Worm (Caenorhabditis elegans) whole organism, L3 larva: ENCODE results near the gene ZK892.6.

Experiments used
- R02D3.7 ChIP-seq: fragments of 150-350 bp; optimal IDR thresholded peaks from 2 replicates; lab custom pipeline; 2014; ENCODE audit warnings: missing biosample characterization, missing genetic modification characterization
- ZK546.5 ChIP-seq: sonication (generic microtip); optimal IDR thresholded peaks from 2 replicates; lab custom pipeline; 2017; ENCODE audit warnings: missing biosample characterization, missing genetic modification characterization
- aly-2 ChIP-seq: fragments of 150-350 bp; optimal IDR thresholded peaks from 2 replicates; lab custom pipeline; 2014; ENCODE audit warnings: missing biosample characterization, missing genetic modification characterization
- ama-1 ChIP-seq: fragments of 150-350 bp; optimal IDR thresholded peaks from 2 replicates; lab custom pipeline; 2018
- ceh-16 ChIP-seq: sonication (generic microtip); optimal IDR thresholded peaks from 2 replicates; lab custom pipeline; 2017; ENCODE audit warnings: missing biosample characterization, missing genetic modification characterization
- ceh-28 ChIP-seq: fragments of 150-350 bp; optimal IDR thresholded peaks from 2 replicates; lab custom pipeline; 2014; ENCODE audit warnings: missing biosample characterization, missing genetic modification reagents, missing genetic modification characterization
- ceh-82 ChIP-seq: fragments of 150-350 bp; optimal IDR thresholded peaks from 2 replicates; lab custom pipeline; 2014; ENCODE audit warnings: missing biosample characterization, missing genetic modification characterization
- ceh-9 ChIP-seq: sonication (generic microtip); optimal IDR thresholded peaks from 2 replicates; lab custom pipeline; 2018; ENCODE audit warnings: missing biosample characterization, missing genetic modification characterization
- daf-12 ChIP-seq: fragments of 150-350 bp; optimal IDR thresholded peaks from 2 replicates; lab custom pipeline; 2014; ENCODE audit warnings: missing biosample characterization, missing genetic modification reagents, missing genetic modification characterization
- egl-27 ChIP-seq: sonication (generic microtip); optimal IDR thresholded peaks from 4 replicates; lab custom pipeline; 2017; ENCODE audit warnings: missing biosample characterization, missing genetic modification reagents, missing genetic modification characterization
- egl-5 ChIP-seq: fragments of 150-350 bp; optimal IDR thresholded peaks from 2 replicates; lab custom pipeline; 2017; ENCODE audit warnings: missing biosample characterization, missing genetic modification reagents, missing genetic modification characterization, inconsistent platforms
- elt-1 ChIP-seq: fragments of 150-350 bp; optimal IDR thresholded peaks from 2 replicates; lab custom pipeline; 2014; ENCODE audit warnings: missing biosample characterization, missing genetic modification characterization
- elt-2 ChIP-seq: sonication (generic microtip); optimal IDR thresholded peaks from 2 replicates; lab custom pipeline; 2016; ENCODE audit warnings: missing genetic modification reagents, mild to moderate bottlenecking, missing genetic modification characterization, missing compliant biosample characterization
- elt-3 ChIP-seq, 3 experiments: fragments of 150-350 bp in 1 of 3; sonication (generic microtip) in 2 of 3; optimal IDR thresholded peaks; 2 replicates in 2 of 3; 4 replicates in 1 of 3; lab custom pipeline; 2014 to 2017; ENCODE audit warnings: missing biosample characterization in 3 of 3, missing genetic modification characterization in 3 of 3
- eor-1 ChIP-seq, 2 experiments: fragments of 150-350 bp; optimal IDR thresholded peaks; 2 replicates each; lab custom pipeline; 2014 to 2018; ENCODE audit warnings: missing biosample characterization in 2 of 2, missing genetic modification characterization in 2 of 2
- fkh-10 ChIP-seq: sonication (generic microtip); optimal IDR thresholded peaks from 2 replicates; lab custom pipeline; 2017; ENCODE audit warnings: missing biosample characterization, missing genetic modification reagents, missing genetic modification characterization
- fkh-2 ChIP-seq: fragments of 150-350 bp; optimal IDR thresholded peaks from 2 replicates; lab custom pipeline; 2014; ENCODE audit warnings: missing biosample characterization, missing genetic modification reagents, missing genetic modification characterization
- fos-1 ChIP-seq: fragments of 150-350 bp; optimal IDR thresholded peaks from 2 replicates; lab custom pipeline; 2014; ENCODE audit warnings: missing biosample characterization, missing genetic modification characterization
- hmg-11 ChIP-seq: sonication (generic microtip); optimal IDR thresholded peaks from 2 replicates; lab custom pipeline; 2016; ENCODE audit warnings: missing genetic modification characterization, missing compliant biosample characterization
- jun-1 ChIP-seq: fragments of 150-350 bp; optimal IDR thresholded peaks from 2 replicates; lab custom pipeline; 2014; ENCODE audit warnings: missing biosample characterization, missing genetic modification reagents, missing genetic modification characterization
- lin-15B ChIP-seq: fragments of 150-350 bp; optimal IDR thresholded peaks from 2 replicates; lab custom pipeline; 2014; ENCODE audit warnings: missing biosample characterization, missing genetic modification characterization
- lin-39 ChIP-seq: fragments of 150-350 bp; optimal IDR thresholded peaks from 2 replicates; lab custom pipeline; 2018; ENCODE audit warnings: missing biosample characterization, missing genetic modification reagents, missing genetic modification characterization
- lsy-12 ChIP-seq: sonication (generic microtip); optimal IDR thresholded peaks from 2 replicates; lab custom pipeline; 2016; ENCODE audit warnings: mild to moderate bottlenecking, missing genetic modification characterization, missing compliant biosample characterization
- mdl-1 ChIP-seq: fragments of 150-350 bp; optimal IDR thresholded peaks from 2 replicates; lab custom pipeline; 2014; ENCODE audit warnings: missing biosample characterization, missing genetic modification characterization
- mml-1 ChIP-seq: fragments of 150-350 bp; sonication (generic microtip); optimal IDR thresholded peaks from 3 replicates; lab custom pipeline; 2014; ENCODE audit warnings: missing biosample characterization, missing genetic modification characterization
- nfya-1 ChIP-seq: sonication (generic microtip); optimal IDR thresholded peaks from 2 replicates; lab custom pipeline; 2017; ENCODE audit warnings: missing genetic modification characterization, mild to moderate bottlenecking, missing compliant biosample characterization, antibody characterized with exemption, moderate library complexity; ENCODE audit not compliant: insufficient read depth
- nhr-11 ChIP-seq: fragments of 150-350 bp; optimal IDR thresholded peaks from 2 replicates; lab custom pipeline; 2014; ENCODE audit warnings: missing biosample characterization, missing genetic modification characterization
- nhr-12 ChIP-seq: fragments of 150-350 bp; optimal IDR thresholded peaks from 2 replicates; lab custom pipeline; 2014; ENCODE audit warnings: missing biosample characterization, missing genetic modification characterization
- nhr-23 ChIP-seq: fragments of 150-350 bp; optimal IDR thresholded peaks from 2 replicates; lab custom pipeline; 2014; ENCODE audit warnings: missing biosample characterization, missing genetic modification reagents, missing genetic modification characterization
- nhr-237 ChIP-seq: fragments of 150-350 bp; optimal IDR thresholded peaks from 2 replicates; lab custom pipeline; 2014; ENCODE audit warnings: missing biosample characterization, missing genetic modification characterization
- nhr-25 ChIP-seq: sonication (generic microtip); optimal IDR thresholded peaks from 2 replicates; lab custom pipeline; 2017; ENCODE audit warnings: missing biosample characterization, missing genetic modification characterization
- nhr-28 ChIP-seq: fragments of 150-350 bp; optimal IDR thresholded peaks from 2 replicates; lab custom pipeline; 2014; ENCODE audit warnings: missing biosample characterization, missing genetic modification characterization
- nhr-43 ChIP-seq: sonication (generic microtip); optimal IDR thresholded peaks from 2 replicates; lab custom pipeline; 2016; ENCODE audit warnings: mild to moderate bottlenecking, missing genetic modification characterization, missing compliant biosample characterization; ENCODE audit not compliant: poor library complexity, severe bottlenecking
- nhr-67 ChIP-seq: fragments of 150-350 bp; optimal IDR thresholded peaks from 2 replicates; lab custom pipeline; 2014; ENCODE audit warnings: missing biosample characterization, missing genetic modification characterization
- nhr-76 ChIP-seq: fragments of 150-350 bp; sonication (generic microtip); optimal IDR thresholded peaks from 5 replicates; lab custom pipeline; 2014; ENCODE audit warnings: missing biosample characterization, missing genetic modification characterization
- nhr-77 ChIP-seq: fragments of 150-350 bp; optimal IDR thresholded peaks from 2 replicates; lab custom pipeline; 2014; ENCODE audit warnings: missing biosample characterization, missing genetic modification characterization
- pha-4 ChIP-seq: fragments of 150-350 bp; optimal IDR thresholded peaks from 2 replicates; lab custom pipeline; 2014; ENCODE audit warnings: missing biosample characterization, missing genetic modification reagents, missing genetic modification characterization
- pqm-1 ChIP-seq: fragments of 150-350 bp; optimal IDR thresholded peaks from 2 replicates; lab custom pipeline; 2017; ENCODE audit warnings: missing biosample characterization, missing genetic modification characterization, inconsistent platforms
- sea-2 ChIP-seq: fragments of 150-350 bp; sonication (generic microtip); optimal IDR thresholded peaks from 4 replicates; lab custom pipeline; 2014; ENCODE audit warnings: missing biosample characterization, missing genetic modification reagents, missing genetic modification characterization
- skn-1 ChIP-seq: fragments of 150-350 bp; optimal IDR thresholded peaks from 2 replicates; lab custom pipeline; 2014; ENCODE audit warnings: missing biosample characterization, missing genetic modification characterization
- snpc-4 ChIP-seq: fragments of 150-350 bp; optimal IDR thresholded peaks from 2 replicates; lab custom pipeline; 2014; ENCODE audit warnings: missing biosample characterization, missing genetic modification characterization
- tbx-2 ChIP-seq: sonication (generic microtip); optimal IDR thresholded peaks from 2 replicates; lab custom pipeline; 2016; ENCODE audit warnings: mild to moderate bottlenecking, missing genetic modification characterization, missing compliant biosample characterization
- unc-39 ChIP-seq: sonication (generic microtip); optimal IDR thresholded peaks from 4 replicates; lab custom pipeline; 2017; ENCODE audit warnings: missing biosample characterization, missing genetic modification characterization
- unc-62 ChIP-seq: fragments of 150-350 bp; sonication (generic microtip); optimal IDR thresholded peaks from 4 replicates; lab custom pipeline; 2014; ENCODE audit warnings: missing biosample characterization, missing genetic modification reagents, missing genetic modification characterization
- zag-1 ChIP-seq: fragments of 150-350 bp; optimal IDR thresholded peaks from 2 replicates; lab custom pipeline; 2014; ENCODE audit warnings: missing biosample characterization, missing genetic modification characterization
- ztf-11 ChIP-seq: fragments of 150-350 bp; optimal IDR thresholded peaks from 2 replicates; lab custom pipeline; 2014; ENCODE audit warnings: missing biosample characterization, missing genetic modification characterization
- ztf-4 ChIP-seq: fragments of 150-350 bp; optimal IDR thresholded peaks from 2 replicates; lab custom pipeline; 2014; ENCODE audit warnings: missing biosample characterization, missing genetic modification characterization

Gene ZK892.6

ce11 chrII:9980077-9980631 lies at the start of gene ZK892.6:
Gene ZK892.6 (minus strand): TSS chrII:9980127.
- no peak for TF ChIP-seq mml-1 (tag; lab: Kevin White, UChicago)
- no peak for TF ChIP-seq lin-39 (tag; lab: Kevin White, UChicago)
- no peak for TF ChIP-seq pqm-1
- no peak for TF ChIP-seq egl-5
- TF ChIP-seq nfya-1 (tag; lab: Kevin White, UChicago) = no peak
- no peak for TF ChIP-seq lin-15B
- no peak for TF ChIP-seq lsy-12 (tag; lab: Kevin White, UChicago)
- TF ChIP-seq R02D3.7 (tag; lab: Kevin White, UChicago) = no peak
- TF ChIP-seq ztf-11 (tag; lab: Kevin White, UChicago) = no peak
- TF ChIP-seq nhr-23 (tag; lab: Kevin White, UChicago) = no peak
- TF ChIP-seq ceh-16 (tag; lab: Kevin White, UChicago) = no peak
- no peak for TF ChIP-seq unc-39 (tag; lab: Kevin White, UChicago)
- TF ChIP-seq elt-3 (tag; optimal IDR thresholded peaks at IDR 0.05; lab: Kevin White, UChicago) = no peak
- no peak for TF ChIP-seq nhr-76 (tag; lab: Kevin White, UChicago)
- TF ChIP-seq nhr-77 (tag; lab: Kevin White, UChicago) = no peak
- no peak for TF ChIP-seq tbx-2 (tag; lab: Kevin White, UChicago)
- TF ChIP-seq ama-1 (lab: Kevin White, UChicago) = no peak
- TF ChIP-seq fkh-2 = no peak
- no peak for TF ChIP-seq nhr-43 (tag; lab: Kevin White, UChicago)
- TF ChIP-seq skn-1 = no peak
- TF ChIP-seq, all 47 proteins: peak for 0

ce11 chrII:10029044-10029443 lies 49.1 kb upstream of the ZK892.6 start:
- TF ChIP-seq mml-1 (tag; lab: Kevin White, UChicago) (no peak), nhr-23 (tag; lab: Kevin White, UChicago) (peak; percentile 97), ceh-28 (tag; lab: Kevin White, UChicago) (no peak), nhr-43 (tag; lab: Kevin White, UChicago) (peak; percentile 83), nhr-11 (tag; lab: Kevin White, UChicago) (no peak), daf-12 (tag; lab: Kevin White, UChicago) (no peak), nhr-12 (no peak), lsy-12 (tag; lab: Kevin White, UChicago) (no peak), fos-1 (tag; lab: Kevin White, UChicago) (no peak), ceh-9 (tag; lab: Kevin White, UChicago) (no peak), zag-1 (tag; lab: Kevin White, UChicago) (no peak), mdl-1 (no peak), unc-62 (GFP tag; lab: Kevin White, UChicago) (no peak), eor-1 (tag; optimal IDR thresholded peaks at IDR 0.05; lab: Kevin White, UChicago) (no peak), nhr-67 (tag; lab: Kevin White, UChicago) (no peak), egl-5 (no peak), egl-27 (tag; lab: Kevin White, UChicago) (no peak), nhr-25 (peak; percentile 24), elt-1 (no peak), ama-1 (lab: Kevin White, UChicago) (no peak), nfya-1 (tag; lab: Kevin White, UChicago) (peak; percentile 25), ztf-11 (tag; lab: Kevin White, UChicago) (no peak), pqm-1 (peak; percentile 64), unc-39 (tag; lab: Kevin White, UChicago) (no peak), fkh-2 (no peak), ceh-16 (tag; lab: Kevin White, UChicago) (no peak), lin-15B (no peak), elt-3 (tag; optimal IDR thresholded peaks at IDR 0.05; lab: Kevin White, UChicago) (peak in 2 of 3 experiments; percentile 60 to 63), sea-2 (GFP tag; lab: Kevin White, UChicago) (no peak), elt-2 (tag; lab: Kevin White, UChicago) (peak; percentile 72), jun-1 (tag; lab: Kevin White, UChicago) (peak; percentile 21), fkh-10 (no peak), aly-2 (tag; lab: Kevin White, UChicago) (no peak), nhr-77 (tag; lab: Kevin White, UChicago) (no peak), nhr-76 (tag; lab: Kevin White, UChicago) (no peak), nhr-28 (tag; lab: Kevin White, UChicago) (no peak), nhr-237 (tag; lab: Kevin White, UChicago) (no peak), R02D3.7 (tag; lab: Kevin White, UChicago) (no peak), snpc-4 (tag; lab: Kevin White, UChicago) (no peak), ZK546.5 (tag; lab: Kevin White, UChicago) (no peak), ceh-82 (no peak), lin-39 (tag; lab: Kevin White, UChicago) (no peak), ztf-4 (no peak), skn-1 (no peak), tbx-2 (tag; lab: Kevin White, UChicago) (no peak), pha-4 (tag; lab: Kevin White, UChicago) (peak; percentile 32), hmg-11 (tag; lab: Kevin White, UChicago) (no peak)
